Fruit fly (Drosophila melanogaster) whole organism, larva: ENCODE results near the gene nAChRalpha7.

Source experiments
- noc ChIP-seq: fragments of 200-800 bp; sonication (Bioruptor generic); optimal IDR thresholded peaks from 3 replicates; lab custom pipeline; 2019; ENCODE audit warnings: missing biosample characterization, mild to moderate bottlenecking, missing genetic modification characterization, moderate library complexity

The nAChRalpha7 gene

dm6 chrX:19307810-19308456, 40.3 kb downstream of the nAChRalpha7 start, which contains the start of gene CG8051:
Gene CG8051 (minus strand): TSS chrX:19307925.
- TF ChIP-seq noc (tag; lab: Kevin White, UChicago): peak; percentile 67

- peak; percentile 52 for TF ChIP-seq noc (tag; lab: Kevin White, UChicago)
Measured at dm6 chrX:19306531-19306930, 41.7 kb downstream of the nAChRalpha7 start.

- no peak for TF ChIP-seq noc (tag; lab: Kevin White, UChicago)
Measured at dm6 chrX:19305172-19305571, 43.1 kb downstream of the nAChRalpha7 start.

dm6 chrX:19299367-19299766, 48.9 kb downstream of the nAChRalpha7 start:
- no peak for TF ChIP-seq noc (tag; lab: Kevin White, UChicago)

- TF ChIP-seq noc (tag; lab: Kevin White, UChicago): no peak
Measured at dm6 chrX:19298785-19299114, 49.5 kb downstream of the nAChRalpha7 start.

- peak; percentile 97 for TF ChIP-seq noc (tag; lab: Kevin White, UChicago)
Measured at dm6 chrX:19297899-19298784, 50.1 kb downstream of the nAChRalpha7 start, which contains the start of gene CG8034. Gene CG8034 (minus strand): TSS chrX:19298162.

- no peak for TF ChIP-seq noc (tag; lab: Kevin White, UChicago)
Measured at dm6 chrX:19295831-19296423, 52.3 kb downstream of the nAChRalpha7 start.

- no peak for TF ChIP-seq noc (tag; lab: Kevin White, UChicago)
Measured at dm6 chrX:19294953-19295352, 53.3 kb downstream of the nAChRalpha7 start.

dm6 chrX:19294030-19294429, 54.2 kb downstream of the nAChRalpha7 start:
- TF ChIP-seq noc (tag; lab: Kevin White, UChicago): peak; percentile 29

dm6 chrX:19293320-19293719, 54.9 kb downstream of the nAChRalpha7 start:
- TF ChIP-seq noc (tag; lab: Kevin White, UChicago): no peak

dm6 chrX:19291780-19292605, 56.3 kb downstream of the nAChRalpha7 start:
- peak; percentile 76 for TF ChIP-seq noc (tag; lab: Kevin White, UChicago)

dm6 chrX:19289318-19289970, 58.8 kb downstream of the nAChRalpha7 start:
- TF ChIP-seq noc (tag; lab: Kevin White, UChicago): peak; percentile 62

dm6 chrX:19287784-19288183, 60.5 kb downstream of the nAChRalpha7 start:
- TF ChIP-seq noc (tag; lab: Kevin White, UChicago): no peak

dm6 chrX:19286235-19286634, 62.0 kb downstream of the nAChRalpha7 start:
- peak; percentile 3 for TF ChIP-seq noc (tag; lab: Kevin White, UChicago)

dm6 chrX:19285441-19285840, 62.8 kb downstream of the nAChRalpha7 start:
- TF ChIP-seq noc (tag; lab: Kevin White, UChicago): peak; percentile 4
